Worm (Caenorhabditis elegans) whole organism, L4 larva: ENCODE results near the gene gcy-20.

Experiments
- F10B5.3 ChIP-seq: sonication (generic microtip); optimal IDR thresholded peaks from 2 replicates; lab custom pipeline; 2016; ENCODE audit warnings: mild to moderate bottlenecking, missing genetic modification characterization, missing compliant biosample characterization
- F26F4.8 ChIP-seq: fragments of 200-800 bp; sonication (Bioruptor generic); conservative IDR thresholded peaks from 2 replicates; pipeline ENCODE4 v1.3.6; 2022; ENCODE audit warnings: missing genetic modification characterization, missing compliant biosample characterization
- F44E2.7 ChIP-seq: fragments of 200-800 bp; sonication (Bioruptor generic); IDR thresholded peaks from 2 replicates; pipeline ENCODE4 v2.1.2; 2022; ENCODE audit warnings: missing genetic modification characterization, missing compliant biosample characterization
- T26A8.4 ChIP-seq: fragments of 200-800 bp; sonication (Bioruptor generic); IDR thresholded peaks from 2 replicates; pipeline ENCODE4 v1.3.6; 2022; ENCODE audit warnings: missing genetic modification characterization, missing compliant biosample characterization
- Y48G9A.11 ChIP-seq: fragments of 200-800 bp; sonication (Bioruptor generic); IDR thresholded peaks from 2 replicates; pipeline ENCODE4 v1.3.6; 2022; ENCODE audit warnings: missing genetic modification reagents, missing genetic modification characterization, missing compliant biosample characterization
- ZK546.5 ChIP-seq, 2 experiments: sonication (generic microtip); optimal IDR thresholded peaks; 2 replicates each; lab custom pipeline; 2017; ENCODE audit warnings: missing biosample characterization in 2 of 2, missing genetic modification characterization in 2 of 2
- aha-1 ChIP-seq: fragments of 150-350 bp; peaks from one replicate; lab custom pipeline; 2014; ENCODE audit warnings: missing biosample characterization, missing genetic modification characterization
- ama-1 ChIP-seq: fragments of 150-350 bp; optimal IDR thresholded peaks from 2 replicates; lab custom pipeline; 2014; ENCODE audit warnings: inconsistent platforms, mixed read lengths
- attf-4 ChIP-seq: sonication (generic microtip); optimal IDR thresholded peaks from 3 replicates; lab custom pipeline; 2017; ENCODE audit warnings: missing biosample characterization, missing genetic modification characterization
- ceh-44 ChIP-seq: fragments of 200-800 bp; sonication (Bioruptor generic); IDR thresholded peaks from 2 replicates; pipeline ENCODE4 v1.3.6; 2022; ENCODE audit warnings: missing genetic modification reagents, missing genetic modification characterization, missing compliant biosample characterization
- ces-1 ChIP-seq: fragments of 150-350 bp; sonication (generic microtip); optimal IDR thresholded peaks from 4 replicates; lab custom pipeline; 2014; ENCODE audit warnings: missing biosample characterization, missing genetic modification reagents, missing genetic modification characterization
- daf-16 ChIP-seq, 3 experiments: sonication (generic microtip); optimal IDR thresholded peaks; 2 replicates each; lab custom pipeline; 2016 to 2017; ENCODE audit warnings: missing genetic modification characterization in 3 of 3, missing genetic modification reagents in 3 of 3, mild to moderate bottlenecking in 2 of 3, missing compliant biosample characterization in 2 of 3, missing biosample characterization in 1 of 3, moderate library complexity in 1 of 3
- daf-19 ChIP-seq: fragments of 200-800 bp; sonication (Bioruptor generic); conservative IDR thresholded peaks from 2 replicates; pipeline ENCODE4 v1.3.6; 2022; ENCODE audit warnings: missing genetic modification characterization, missing compliant biosample characterization
- daf-8 ChIP-seq: fragments of 200-800 bp; sonication (Bioruptor generic); IDR thresholded peaks from 2 replicates; pipeline ENCODE4 v1.3.6; 2022; ENCODE audit warnings: missing genetic modification characterization, missing compliant biosample characterization
- dmd-6 ChIP-seq: fragments of 200-800 bp; sonication (Bioruptor generic); IDR thresholded peaks from 2 replicates; pipeline ENCODE4 v1.3.6; 2022; ENCODE audit warnings: missing genetic modification reagents, missing genetic modification characterization, missing compliant biosample characterization
- dpl-1 ChIP-seq: fragments of 150-350 bp; optimal IDR thresholded peaks from 2 replicates; lab custom pipeline; 2014; ENCODE audit warnings: missing biosample characterization, missing genetic modification reagents, missing genetic modification characterization
- dve-1 ChIP-seq: sonication (generic microtip); optimal IDR thresholded peaks from 2 replicates; lab custom pipeline; 2017; ENCODE audit warnings: antibody characterized with exemption, mild to moderate bottlenecking, missing genetic modification characterization, missing compliant biosample characterization; ENCODE audit not compliant: insufficient read depth
- egl-27 ChIP-seq: sonication (generic microtip); optimal IDR thresholded peaks from 3 replicates; lab custom pipeline; 2017; ENCODE audit warnings: missing biosample characterization, missing genetic modification reagents, missing genetic modification characterization
- hif-1 ChIP-seq, 2 experiments: sonication (generic microtip); optimal IDR thresholded peaks; 2 replicates each; lab custom pipeline; 2016 to 2017; ENCODE audit warnings: missing compliant biosample characterization in 2 of 2, missing genetic modification characterization in 2 of 2, missing genetic modification reagents in 2 of 2, missing genotype in 2 of 2, mild to moderate bottlenecking in 1 of 2
- hlh-11 ChIP-seq: fragments of 200-800 bp; sonication (Bioruptor generic); optimal IDR thresholded peaks from 2 replicates; lab custom pipeline; 2018; ENCODE audit warnings: mild to moderate bottlenecking, missing genetic modification characterization, missing compliant biosample characterization
- hmg-1.1 ChIP-seq: fragments of 200-800 bp; sonication (Bioruptor generic); IDR thresholded peaks from 2 replicates; pipeline ENCODE4 v1.3.6; 2022; ENCODE audit warnings: missing genetic modification reagents, missing genetic modification characterization, missing compliant biosample characterization
- jun-1 ChIP-seq: fragments of 150-350 bp; optimal IDR thresholded peaks from 2 replicates; lab custom pipeline; 2014; ENCODE audit warnings: missing biosample characterization, missing genetic modification reagents, missing genetic modification characterization
- lin-13 ChIP-seq: fragments of 150-350 bp; optimal IDR thresholded peaks from 2 replicates; lab custom pipeline; 2014; ENCODE audit warnings: missing biosample characterization, missing genetic modification reagents, missing genetic modification characterization
- lin-29 ChIP-seq: fragments of 200-800 bp; sonication (Bioruptor generic); IDR thresholded peaks from 2 replicates; pipeline ENCODE4 v1.3.6; 2022; ENCODE audit warnings: missing genetic modification reagents, missing genetic modification characterization, missing compliant biosample characterization
- madf-9 ChIP-seq: fragments of 200-800 bp; sonication (Bioruptor generic); conservative IDR thresholded peaks from 2 replicates; pipeline ENCODE4 v1.3.6; 2022; ENCODE audit warnings: missing genetic modification reagents, missing genetic modification characterization, missing compliant biosample characterization
- mdl-1 ChIP-seq, 2 experiments: fragments of 150-350 bp in 1 of 2; sonication (generic microtip) in 1 of 2; optimal IDR thresholded peaks; 2 replicates each; lab custom pipeline; 2014 to 2017; ENCODE audit warnings: missing biosample characterization in 2 of 2, missing genetic modification characterization in 2 of 2
- mep-1 ChIP-seq: fragments of 150-350 bp; sonication (generic microtip); optimal IDR thresholded peaks from 3 replicates; lab custom pipeline; 2014; ENCODE audit warnings: missing biosample characterization, missing genetic modification characterization
- mes-2 ChIP-seq: sonication (generic microtip); optimal IDR thresholded peaks from 2 replicates; lab custom pipeline; 2016; ENCODE audit warnings: missing genotype, mild to moderate bottlenecking, missing genetic modification characterization, missing compliant biosample characterization; ENCODE audit not compliant: poor library complexity, severe bottlenecking
- nhr-11 ChIP-seq: fragments of 150-350 bp; optimal IDR thresholded peaks from 2 replicates; lab custom pipeline; 2014; ENCODE audit warnings: missing biosample characterization, missing genetic modification characterization
- nhr-28 ChIP-seq: fragments of 150-350 bp; optimal IDR thresholded peaks from 2 replicates; lab custom pipeline; 2014; ENCODE audit warnings: missing biosample characterization, missing genetic modification characterization
- pqm-1 ChIP-seq: sonication (generic microtip); optimal IDR thresholded peaks from 2 replicates; lab custom pipeline; 2017; ENCODE audit warnings: missing biosample characterization, missing genetic modification characterization
- sdz-12 ChIP-seq: fragments of 200-800 bp; sonication (Bioruptor generic); optimal IDR thresholded peaks from 2 replicates; lab custom pipeline; 2018; ENCODE audit warnings: mild to moderate bottlenecking, missing genetic modification characterization, missing compliant biosample characterization
- set-16 ChIP-seq: fragments of 200-800 bp; sonication (Bioruptor generic); IDR thresholded peaks from 2 replicates; pipeline ENCODE4 v1.3.6; 2022; ENCODE audit warnings: missing genetic modification reagents, missing genetic modification characterization, missing compliant biosample characterization
- spr-1 ChIP-seq: sonication (generic microtip); optimal IDR thresholded peaks from 2 replicates; lab custom pipeline; 2016; ENCODE audit warnings: mild to moderate bottlenecking, missing genetic modification characterization, missing compliant biosample characterization
- unc-62 ChIP-seq, 3 experiments: fragments of 150-350 bp in 1 of 3; sonication (generic microtip); optimal IDR thresholded peaks in 2 of 3; peaks in 1 of 3; 1 replicate in 1 of 3; 2 replicates in 2 of 3; lab custom pipeline; 2014 to 2017; ENCODE audit warnings: missing biosample characterization in 3 of 3, missing genetic modification characterization in 3 of 3, missing genetic modification reagents in 3 of 3, missing genotype in 1 of 3
- zfp-3 ChIP-seq: fragments of 200-800 bp; sonication (Bioruptor generic); conservative IDR thresholded peaks from 2 replicates; pipeline ENCODE4 v1.3.6; 2022; ENCODE audit warnings: missing genetic modification reagents, missing genetic modification characterization, missing compliant biosample characterization
- zip-11 ChIP-seq: fragments of 200-800 bp; sonication (Bioruptor generic); IDR thresholded peaks from 2 replicates; pipeline ENCODE4 v1.3.6; 2022; ENCODE audit warnings: missing genetic modification characterization, missing compliant biosample characterization

The gcy-20 gene

DNA sequence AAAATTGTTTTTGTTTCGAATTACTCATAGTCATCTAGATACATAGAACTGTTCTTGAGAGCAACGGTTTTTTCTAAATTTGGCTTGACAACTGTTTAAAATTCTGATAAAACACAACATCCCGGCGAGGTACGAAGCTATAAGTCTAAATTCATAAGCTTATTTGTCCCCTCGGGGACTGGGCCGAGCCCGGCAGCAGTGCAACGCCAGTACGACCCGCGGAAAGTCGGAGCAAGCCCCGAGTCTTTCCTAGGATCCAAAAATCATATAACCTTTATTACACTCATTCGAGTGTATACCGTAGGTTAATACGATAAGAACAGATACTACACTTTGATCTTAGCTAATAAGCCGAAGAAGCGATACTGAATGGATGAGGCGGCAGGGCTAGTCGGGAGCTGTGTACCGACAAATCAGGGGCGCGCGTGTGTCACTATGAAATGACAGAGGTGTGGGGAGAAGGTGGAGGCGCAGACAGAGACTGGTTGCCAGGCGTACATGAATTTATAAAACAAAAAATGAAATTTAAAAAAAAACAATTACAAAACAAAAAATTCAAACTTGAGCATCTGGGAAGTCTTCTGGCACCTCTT is 28.0 kb downstream of the gcy-20 start (continued):
- TF ChIP-seq hif-1 (tag; optimal IDR thresholded peaks at IDR 0.05; lab: Kevin White, UChicago) (no peak), F10B5.3 (tag; lab: Kevin White, UChicago) (no peak), set-16 (GFP tag; lab: Robert Waterston, UW) (no peak), zfp-3 (GFP tag; lab: Robert Waterston, UW) (no peak), nhr-11 (tag; lab: Kevin White, UChicago) (no peak), mes-2 (no peak), madf-9 (no peak), hlh-11 (tag; lab: Kevin White, UChicago) (peak; percentile 14), F26F4.8 (GFP tag; lab: Robert Waterston, UW) (no peak), daf-8 (GFP tag; lab: Robert Waterston, UW) (no peak), F44E2.7 (GFP tag; lab: Robert Waterston, UW) (no peak), aha-1 (no peak), lin-29 (no peak), mdl-1 (tag; optimal IDR thresholded peaks at IDR 0.05; lab: Kevin White, UChicago) (no peak), Y48G9A.11 (GFP tag; lab: Robert Waterston, UW) (peak; percentile 47; the same call in 1 of the 2 replicates), lin-13 (no peak), egl-27 (tag; lab: Kevin White, UChicago) (no peak), mep-1 (tag; lab: Kevin White, UChicago) (no peak), dpl-1 (GFP tag; lab: Kevin White, UChicago) (no peak), jun-1 (tag; lab: Kevin White, UChicago) (no peak), attf-4 (tag; lab: Kevin White, UChicago) (no peak), ceh-44 (GFP tag; lab: Robert Waterston, UW) (peak; percentile 85), hmg-1.1 (GFP tag; lab: Robert Waterston, UW) (no peak), ama-1 (lab: Kevin White, UChicago) (no peak), zip-11 (GFP tag; lab: Robert Waterston, UW) (no peak), ces-1 (GFP tag; lab: Kevin White, UChicago) (no peak)

DNA sequence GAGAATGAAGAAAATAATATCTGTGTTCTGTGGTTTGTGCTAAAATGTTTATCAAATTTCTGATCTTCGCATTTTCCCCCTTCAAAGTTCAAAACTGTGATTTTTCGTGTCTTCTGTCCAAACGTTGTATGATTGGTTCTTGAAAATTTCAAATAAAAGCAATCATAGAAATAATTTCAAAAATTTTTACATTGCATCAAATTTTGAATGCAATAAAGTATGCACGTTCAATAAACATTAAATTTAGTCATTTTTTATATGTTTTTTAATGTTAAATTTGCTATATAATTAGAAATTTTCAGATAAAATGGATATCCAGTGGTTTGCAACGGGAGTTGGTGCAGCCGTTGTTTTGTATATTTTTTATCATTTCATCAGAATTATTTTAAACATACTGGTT is 29.6 kb downstream of the gcy-20 start, which contains the start of gene stdh-2:
TSS of gene stdh-2 (plus strand) at position 301 of the 400 bp plus-strand sequence.
- TF ChIP-seq mep-1 (tag; lab: Kevin White, UChicago) (no peak), mes-2 (no peak), nhr-28 (peak; percentile 54)

DNA sequence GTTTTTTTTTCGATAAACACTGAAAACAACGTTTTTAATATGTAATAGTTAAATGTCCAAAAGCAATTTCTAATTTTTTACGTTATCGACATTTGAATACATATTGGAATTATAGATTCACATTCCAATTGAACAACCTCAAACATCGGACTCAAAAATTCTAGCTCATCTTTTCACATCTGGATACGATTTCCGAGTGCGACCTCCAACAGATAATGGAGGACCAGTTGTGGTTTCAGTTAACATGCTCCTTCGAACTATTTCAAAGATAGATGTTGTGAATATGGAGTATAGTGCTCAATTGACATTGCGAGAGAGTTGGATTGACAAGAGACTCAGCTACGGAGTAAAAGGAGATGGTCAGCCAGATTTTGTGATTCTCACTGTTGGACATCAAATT is 33.6 kb downstream of the gcy-20 start:
- peak in 1 of 2 experiments; percentile 93 for TF ChIP-seq unc-62 (GFP tag; optimal IDR thresholded peaks at IDR 0.05 in 1 of 2; lab: Kevin White, UChicago)
- TF ChIP-seq unc-62 (tag; optimal IDR thresholded peaks at IDR 0.05; lab: Kevin White, UChicago), result no peak
- TF ChIP-seq dve-1 (tag; lab: Kevin White, UChicago), result no peak
- no peak for TF ChIP-seq sdz-12 (GFP tag; lab: Kevin White, UChicago)
- TF ChIP-seq hif-1 (tag; optimal IDR thresholded peaks at IDR 0.05; lab: Kevin White, UChicago), result no peak

DNA sequence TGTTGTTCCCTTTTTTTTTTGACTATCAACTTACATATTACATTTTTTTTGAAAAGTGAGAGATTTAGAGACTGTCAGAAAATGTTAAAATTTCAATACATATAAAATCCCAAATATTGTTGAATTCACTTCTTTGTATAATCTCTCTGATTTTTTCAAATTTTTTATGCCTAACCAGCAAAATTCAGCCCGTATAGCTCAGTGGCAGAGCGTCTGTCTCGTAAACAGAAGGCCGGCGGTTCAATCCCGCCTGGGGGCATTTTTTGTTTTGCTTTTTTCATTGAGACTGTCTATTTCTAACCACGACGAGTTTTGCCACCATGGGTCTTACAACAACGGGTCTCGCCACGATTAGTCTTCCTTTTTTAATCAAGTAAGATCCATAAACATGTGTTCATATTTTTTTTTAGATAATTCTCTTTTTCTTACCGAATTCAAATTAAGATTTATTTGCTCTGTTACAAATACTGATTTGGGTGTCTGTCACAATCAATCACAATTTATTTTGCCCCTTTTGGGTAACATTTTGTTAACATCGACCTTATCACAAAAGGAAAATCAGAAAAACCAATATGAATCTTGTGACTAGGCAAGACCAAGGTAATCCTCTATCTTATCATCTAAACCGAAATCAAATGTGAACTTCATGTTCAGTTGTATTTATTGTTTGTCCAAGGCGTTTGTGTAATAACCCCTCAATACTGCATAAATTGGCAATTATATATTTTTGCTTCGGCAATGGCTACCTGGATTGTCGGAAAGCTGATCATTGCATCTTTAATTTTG is 34.4 kb downstream of the gcy-20 start, which contains the start of gene glc-1:
TSS of gene glc-1 (plus strand) at position 663 of the 786 bp plus-strand sequence.
- TF ChIP-seq spr-1 (tag; lab: Kevin White, UChicago) (no peak), daf-19 (GFP tag; lab: Robert Waterston, UW) (no peak), T26A8.4 (no peak), nhr-28 (peak; percentile 30), daf-16 (GFP tag; optimal IDR thresholded peaks at IDR 0.05; lab: Kevin White, UChicago) (no peak), daf-16 (tag; optimal IDR thresholded peaks at IDR 0.05; lab: Kevin White, UChicago) (no peak), dmd-6 (GFP tag; lab: Robert Waterston, UW) (peak; percentile 43; the same call in 1 of the 2 replicates), pqm-1 (tag; lab: Kevin White, UChicago) (peak; percentile 56), ZK546.5 (tag; optimal IDR thresholded peaks at IDR 0.05; lab: Kevin White, UChicago) (no peak)
